Worm (Caenorhabditis elegans): ENCODE measurements around the gene F11A5.18.

- TF ChIP-seq pha-2 (tag; optimal IDR thresholded peaks at IDR 0.05) (no peak), F13H6.1 (tag; optimal IDR thresholded peaks at IDR 0.05) (no peak), madf-2 (tag; optimal IDR thresholded peaks at IDR 0.05) (no peak), nfya-1 (tag; optimal IDR thresholded peaks at IDR 0.05) (no peak), dmd-4 (tag; optimal IDR thresholded peaks at IDR 0.05; ENCODE audit: borderline replicate concordance) (no peak), ceh-18 (tag; optimal IDR thresholded peaks at IDR 0.05) (no peak), rnt-1 (tag; optimal IDR thresholded peaks at IDR 0.05) (no peak), unc-42 (tag; optimal IDR thresholded peaks at IDR 0.05) (no peak)
Observed at ce11 chrV:16155111-16155510, 47.6 kb upstream of the F11A5.18 start, which contains the start of gene str-97.
